Fruit fly (Drosophila melanogaster): ENCODE results near the gene tbrd-1.

The tbrd-1 gene

DNA sequence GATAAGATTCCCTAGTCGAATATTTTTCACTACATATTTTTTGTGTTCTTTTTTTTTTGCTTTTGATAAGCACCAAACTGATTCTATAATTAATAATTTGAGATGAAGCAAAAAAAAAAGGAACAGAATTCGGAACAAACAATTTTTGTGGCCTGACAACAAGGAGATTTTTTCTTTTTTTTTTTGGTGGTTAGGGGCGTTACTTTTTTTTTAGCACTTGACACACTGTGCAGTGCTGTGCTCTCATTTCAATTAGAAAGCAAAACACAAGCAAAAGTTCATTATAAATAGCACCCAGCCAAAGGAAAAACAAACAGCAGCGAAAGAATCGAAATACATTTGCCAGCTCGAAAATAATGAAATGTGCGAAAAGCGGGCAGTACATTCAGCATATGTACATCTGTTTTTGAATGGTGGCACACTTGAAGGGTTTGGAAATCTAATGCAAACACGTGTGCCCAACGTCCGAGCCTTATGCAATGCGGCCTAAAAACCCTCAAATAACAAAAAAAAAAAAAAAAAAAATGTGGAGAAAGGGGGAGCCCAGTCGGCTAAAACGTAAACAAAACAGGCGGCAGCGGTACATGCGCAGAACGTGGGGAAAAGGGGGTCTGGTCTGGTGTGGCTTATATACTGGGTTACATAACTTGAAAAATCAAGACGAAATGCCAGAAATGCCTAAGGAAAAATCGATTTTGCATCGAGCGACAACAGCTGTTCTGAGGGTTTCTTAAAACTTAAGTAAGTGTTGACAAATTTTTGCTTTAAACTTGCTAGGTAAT is 48.5 kb upstream of the tbrd-1 start (continued):
- TF ChIP-seq CG11294 (GFP tag; IDR thresholded peaks at IDR 0.05) (0 out of 2 replicates have a peak, but pooled peaks have one; percentile 15), fkh (GFP tag; optimal IDR thresholded peaks at IDR 0.05) (peak; percentile 29), CG31627 (GFP tag; optimal IDR thresholded peaks at IDR 0.05) (no peak), CG11762 (GFP tag; optimal IDR thresholded peaks at IDR 0.05; ENCODE audit: insufficient read depth) (no peak), acj6 (GFP tag; optimal IDR thresholded peaks at IDR 0.05) (no peak), CG7368 (GFP tag; optimal IDR thresholded peaks at IDR 0.05) (no peak), CG10669 (GFP tag; optimal IDR thresholded peaks at IDR 0.05) (no peak), CG1621 (tag; optimal IDR thresholded peaks at IDR 0.05) (no peak), CG3032 (tag; optimal IDR thresholded peaks at IDR 0.05) (no peak), CG8632 (GFP tag; optimal IDR thresholded peaks at IDR 0.05) (no peak), CG4318 (GFP tag; optimal IDR thresholded peaks at IDR 0.05) (no peak), Eip78C (GFP tag) (peak; percentile 78), esn (GFP tag; optimal IDR thresholded peaks at IDR 0.05) (peak; percentile 40), CG34406 (GFP tag; optimal IDR thresholded peaks at IDR 0.05) (no peak)

DNA sequence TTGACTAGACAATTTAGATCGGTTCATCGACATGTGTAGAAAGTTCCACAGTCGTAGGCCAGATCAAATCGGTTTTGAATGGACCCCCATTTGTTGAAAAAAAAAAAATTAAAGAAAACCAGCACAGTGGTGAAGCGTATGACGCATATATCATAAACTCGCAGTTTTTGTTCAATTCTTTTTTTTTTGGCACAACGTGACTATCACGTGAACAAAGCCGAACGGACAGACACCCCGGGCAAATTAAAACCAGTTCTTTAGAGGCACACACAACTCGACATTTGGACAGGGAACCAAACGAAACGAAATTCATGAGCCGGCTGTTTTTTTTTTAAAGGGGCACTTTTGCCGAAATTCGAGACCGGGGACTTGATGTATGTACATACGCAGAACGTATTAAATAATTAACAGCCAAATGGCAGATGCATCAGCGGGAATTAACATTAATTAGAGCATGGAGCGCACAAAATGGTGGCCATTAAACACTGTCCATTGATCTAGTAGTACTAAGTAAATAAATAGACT is 47.5 kb upstream of the tbrd-1 start:
- no peak for TF ChIP-seq Eip75B (GFP tag; optimal IDR thresholded peaks at IDR 0.05)
- no peak for TF ChIP-seq Eip93F (GFP tag; optimal IDR thresholded peaks at IDR 0.05)
- no peak for TF ChIP-seq CG11294 (GFP tag; IDR thresholded peaks at IDR 0.05)
- no peak for TF ChIP-seq Met (GFP tag; optimal IDR thresholded peaks at IDR 0.05)
- no peak for TF ChIP-seq Lpt (GFP tag; optimal IDR thresholded peaks at IDR 0.05)
- no peak for TF ChIP-seq CG9139 (GFP tag; optimal IDR thresholded peaks at IDR 0.05)
- TF ChIP-seq CG31627 (GFP tag; optimal IDR thresholded peaks at IDR 0.05): no peak
- no peak for TF ChIP-seq Blimp-1 (GFP tag; optimal IDR thresholded peaks at IDR 0.05)
- no peak for TF ChIP-seq Ets21C (GFP tag; optimal IDR thresholded peaks at IDR 0.05)
- no peak for TF ChIP-seq topi (GFP tag; optimal IDR thresholded peaks at IDR 0.05)
- no peak for TF ChIP-seq lz (GFP tag; optimal IDR thresholded peaks at IDR 0.05)
- TF ChIP-seq esn (GFP tag; optimal IDR thresholded peaks at IDR 0.05): no peak

- TF ChIP-seq CG11294 (GFP tag; IDR thresholded peaks at IDR 0.05) (no peak), CG7368 (GFP tag; optimal IDR thresholded peaks at IDR 0.05) (no peak), esn (GFP tag; optimal IDR thresholded peaks at IDR 0.05) (no peak), fkh (GFP tag; optimal IDR thresholded peaks at IDR 0.05) (peak; percentile 96), CG8319 (GFP tag; optimal IDR thresholded peaks at IDR 0.05) (no peak), Hr38 (GFP tag; optimal IDR thresholded peaks at IDR 0.05) (peak; percentile 35), CG3032 (tag; optimal IDR thresholded peaks at IDR 0.05) (no peak), CG6163 (GFP tag; IDR thresholded peaks at IDR 0.05) (0 out of 3 replicates have a peak, but pooled peaks have one; percentile 7), CG3919 (GFP tag; optimal IDR thresholded peaks at IDR 0.05) (no peak), acj6 (GFP tag; optimal IDR thresholded peaks at IDR 0.05) (peak; percentile 6), topi (GFP tag; optimal IDR thresholded peaks at IDR 0.05) (no peak), svp (GFP tag) (no peak), achi (GFP tag; optimal IDR thresholded peaks at IDR 0.05) (no peak), Eip78C (GFP tag) (peak; percentile 61), CG34406 (GFP tag; optimal IDR thresholded peaks at IDR 0.05) (no peak), CG10631 (GFP tag; optimal IDR thresholded peaks at IDR 0.05) (no peak), OdsH (GFP tag; optimal IDR thresholded peaks at IDR 0.05) (peak; percentile 17), Blimp-1 (GFP tag; optimal IDR thresholded peaks at IDR 0.05) (no peak), CG6808 (GFP tag; optimal IDR thresholded peaks at IDR 0.05) (no peak), Ets21C (GFP tag; optimal IDR thresholded peaks at IDR 0.05) (no peak), Gug (GFP tag; IDR thresholded peaks at IDR 0.05) (no peak), pdm3 (GFP tag; optimal IDR thresholded peaks at IDR 0.05) (no peak), fd85E (GFP tag; optimal IDR thresholded peaks at IDR 0.05) (no peak), dsx (GFP tag; optimal IDR thresholded peaks at IDR 0.05; ENCODE audit: poor library complexity, severe bottlenecking) (no peak), vri (GFP tag; optimal IDR thresholded peaks at IDR 0.05) (no peak), cyc (GFP tag; optimal IDR thresholded peaks at IDR 0.05) (no peak), Sox14 (GFP tag; optimal IDR thresholded peaks at IDR 0.05) (no peak), Eip75B (GFP tag; optimal IDR thresholded peaks at IDR 0.05) (no peak), CG1621 (tag; optimal IDR thresholded peaks at IDR 0.05) (no peak), CG8119 (GFP tag; IDR thresholded peaks at IDR 0.05) (peak; percentile 45; the same call in 1 of the 3 replicates), Eip93F (GFP tag; optimal IDR thresholded peaks at IDR 0.05) (no peak), Hr39 (GFP tag; optimal IDR thresholded peaks at IDR 0.05) (no peak), CG32006 (GFP tag; optimal IDR thresholded peaks at IDR 0.05) (peak; percentile 38)
These were observed 46.8 kb upstream of the tbrd-1 start for dm6 chr3R:23939921-23940839.

Measured in whole organism, prepupa.